Worm (Caenorhabditis elegans): ENCODE data around the gene lis-1.

Gene lis-1

DNA sequence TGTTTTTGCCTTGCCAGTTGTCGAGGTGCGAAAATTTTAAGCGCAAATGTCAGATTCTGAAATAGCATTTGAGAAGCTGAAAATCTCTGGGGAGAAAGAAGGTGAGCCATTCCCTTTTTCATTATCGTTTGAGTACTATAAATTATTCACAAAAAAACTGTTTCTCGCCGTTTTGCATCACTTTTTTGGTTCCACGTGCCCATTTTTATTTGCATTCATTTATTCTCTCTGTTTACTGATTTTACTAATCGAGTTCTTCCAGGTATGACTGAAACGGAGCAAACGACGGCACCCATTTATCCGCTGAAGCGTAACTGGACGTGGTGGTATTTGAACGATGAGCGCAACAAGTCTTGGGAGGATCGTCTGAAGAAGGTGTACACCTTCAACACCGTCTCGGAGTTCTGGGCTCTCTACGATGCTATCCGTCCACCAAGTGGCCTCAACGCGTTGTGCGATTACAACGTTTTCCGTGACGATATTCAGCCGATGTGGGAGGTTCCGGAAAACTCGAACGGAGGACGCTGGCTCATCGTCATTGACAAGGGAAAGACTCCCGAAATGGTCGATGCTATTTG lies 32.9 kb downstream of the lis-1 start:
- TF ChIP-seq pbrm-1 (GFP tag; IDR thresholded peaks at IDR 0.05) (0 out of 2 replicates have a peak, but pooled peaks have one; percentile 21), T26A5.8 (tag; optimal IDR thresholded peaks at IDR 0.05) (peak; percentile 35), ekl-4 (GFP tag; IDR thresholded peaks at IDR 0.05) (peak; percentile 66; the same call in 1 of the 2 replicates), hrde-1 (tag; optimal IDR thresholded peaks at IDR 0.05; ENCODE audit: borderline replicate concordance) (peak; percentile 26), ztf-22 (GFP tag; optimal IDR thresholded peaks at IDR 0.05) (no peak), lin-26 (GFP tag; IDR thresholded peaks at IDR 0.05) (peak; percentile 56; the same call in 1 of the 2 replicates), ztf-18 (tag; optimal IDR thresholded peaks at IDR 0.05) (peak; percentile 56), Y95B8A.8 (GFP tag; IDR thresholded peaks at IDR 0.05) (no peak), snpc-1.1 (tag; optimal IDR thresholded peaks at IDR 0.05; ENCODE audit: insufficient read depth) (no peak), mel-28 (tag; optimal IDR thresholded peaks at IDR 0.05; ENCODE audit: borderline replicate concordance) (no peak), egl-44 (GFP tag; IDR thresholded peaks at IDR 0.05) (0 out of 2 replicates have a peak, but pooled peaks have one; percentile 34), hsf-1 (GFP tag; IDR thresholded peaks at IDR 0.05) (0 out of 2 replicates have a peak, but pooled peaks have one; percentile 9), unc-130 (GFP tag; optimal IDR thresholded peaks at IDR 0.05) (no peak), cebp-1 (GFP tag; IDR thresholded peaks at IDR 0.05) (no peak), cebp-1 (tag; optimal IDR thresholded peaks at IDR 0.05) (peak; percentile 1), athp-1 (tag; optimal IDR thresholded peaks at IDR 0.05) (peak; percentile 34), B0336.3 (GFP tag; IDR thresholded peaks at IDR 0.05) (peak; percentile 60), ceh-91 (GFP tag; IDR thresholded peaks at IDR 0.05) (no peak)

DNA sequence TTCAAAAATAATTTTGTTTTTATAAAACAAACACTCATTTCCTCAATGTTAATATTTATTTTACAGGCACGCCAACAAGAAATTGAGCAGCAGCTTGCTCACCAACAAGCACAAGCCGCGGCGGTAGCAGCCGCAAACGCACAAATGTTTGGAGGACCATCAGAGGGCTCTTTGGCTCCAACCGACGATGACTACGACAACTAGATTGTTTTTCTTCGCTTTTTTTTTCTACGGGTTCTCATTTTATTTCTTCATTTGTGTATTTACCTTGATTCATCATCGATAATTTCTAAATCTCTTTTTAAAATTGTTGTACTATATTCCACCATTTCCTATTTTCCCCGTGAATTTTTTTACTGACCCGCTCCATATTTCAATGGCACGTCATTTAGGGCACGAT lies 33.4 kb downstream of the lis-1 start, which contains the start of gene ife-1:
Gene ife-1 (plus strand): TSS at position 301 of the 400 bp plus-strand sequence.
- TF ChIP-seq atf-7 (tag; optimal IDR thresholded peaks at IDR 0.05) = no peak
- no peak for TF ChIP-seq nhr-27 (tag; optimal IDR thresholded peaks at IDR 0.05)
- TF ChIP-seq xnd-1 (tag; optimal IDR thresholded peaks at IDR 0.05) = no peak
- TF ChIP-seq rec-8 (tag; optimal IDR thresholded peaks at IDR 0.05) = no peak
- no peak for TF ChIP-seq let-526 (GFP tag; IDR thresholded peaks at IDR 0.05)
- TF ChIP-seq egl-44 (GFP tag; IDR thresholded peaks at IDR 0.05) = no peak
- TF ChIP-seq dpl-1 (GFP tag; optimal IDR thresholded peaks at IDR 0.05) = no peak
- TF ChIP-seq aptf-3 (GFP tag; IDR thresholded peaks at IDR 0.05) = no peak
- TF ChIP-seq ceh-40 (GFP tag; IDR thresholded peaks at IDR 0.05) = no peak
- TF ChIP-seq nhr-120 (GFP tag; IDR thresholded peaks at IDR 0.05) = no peak
- no peak for TF ChIP-seq lir-1 (GFP tag; conservative IDR thresholded peaks at IDR 0.05)
- no peak for TF ChIP-seq ceh-58 (GFP tag; IDR thresholded peaks at IDR 0.05)
- no peak for TF ChIP-seq ccch-3 (GFP tag; optimal IDR thresholded peaks at IDR 0.05)
- TF ChIP-seq bed-2 (GFP tag; IDR thresholded peaks at IDR 0.05) = no peak
- TF ChIP-seq snpc-1.3 (tag; optimal IDR thresholded peaks at IDR 0.05; ENCODE audit: insufficient read depth) = no peak
- TF ChIP-seq Y67H2A.10 (GFP tag; conservative IDR thresholded peaks at IDR 0.05) = no peak
- TF ChIP-seq K11D2.4 (GFP tag; IDR thresholded peaks at IDR 0.05) = no peak
- no peak for TF ChIP-seq lin-26 (GFP tag; IDR thresholded peaks at IDR 0.05)
- no peak for TF ChIP-seq Y53F4B.3 (GFP tag; IDR thresholded peaks at IDR 0.05)
- no peak for TF ChIP-seq pha-4 (tag; optimal IDR thresholded peaks at IDR 0.05)
